Worm (Caenorhabditis elegans) whole organism, L1 larva: ENCODE results near the gene otpl-1.

Experiments
- aha-1 ChIP-seq: fragments of 150-350 bp; optimal IDR thresholded peaks from 2 replicates; lab custom pipeline; 2014; ENCODE audit warnings: missing biosample characterization, missing genetic modification characterization
- blmp-1 ChIP-seq: fragments of 150-350 bp; optimal IDR thresholded peaks from 2 replicates; lab custom pipeline; 2014; ENCODE audit warnings: missing biosample characterization, missing genetic modification characterization
- ceh-82 ChIP-seq, 3 experiments: fragments of 150-350 bp in 1 of 3; sonication (generic microtip) in 2 of 3; optimal IDR thresholded peaks; 2 replicates each; lab custom pipeline; 2014 to 2017; ENCODE audit warnings: missing biosample characterization in 3 of 3, missing genetic modification characterization in 3 of 3
- ceh-88 ChIP-seq: fragments of 200-800 bp; sonication (Bioruptor generic); IDR thresholded peaks from 2 replicates; pipeline ENCODE4 v1.3.6; 2022; ENCODE audit warnings: missing genetic modification characterization, missing compliant biosample characterization
- efl-1 ChIP-seq, 4 experiments: fragments of 150-350 bp; optimal IDR thresholded peaks in 3 of 4; peaks in 1 of 4; 1 replicate in 1 of 4; 2 replicates in 3 of 4; lab custom pipeline; 2014; ENCODE audit warnings: missing biosample characterization in 2 of 4, missing genetic modification characterization in 2 of 4, missing genetic modification reagents in 2 of 4
- efl-3 ChIP-seq: fragments of 200-800 bp; sonication (Bioruptor generic); optimal IDR thresholded peaks from 2 replicates; lab custom pipeline; 2018; ENCODE audit warnings: mild to moderate bottlenecking, missing genetic modification characterization, missing compliant biosample characterization
- egl-13 ChIP-seq: sonication (generic microtip); optimal IDR thresholded peaks from 2 replicates; lab custom pipeline; 2016; ENCODE audit warnings: missing genotype, missing genetic modification reagents, missing genetic modification characterization, missing compliant biosample characterization
- elt-2 ChIP-seq: sonication (generic microtip); optimal IDR thresholded peaks from 2 replicates; lab custom pipeline; 2016; ENCODE audit warnings: missing genetic modification characterization, mild to moderate bottlenecking, inconsistent platforms, missing compliant biosample characterization, missing genetic modification reagents
- elt-3 ChIP-seq, 6 experiments: fragments of 150-350 bp in 1 of 6; sonication (generic microtip); optimal IDR thresholded peaks; 2 replicates each; lab custom pipeline; 2017 to 2018; ENCODE audit warnings: missing biosample characterization in 6 of 6, missing genetic modification characterization in 6 of 6, inconsistent platforms in 1 of 6
- ets-5 ChIP-seq: fragments of 200-800 bp; sonication (Bioruptor generic); IDR thresholded peaks from 2 replicates; pipeline ENCODE4 v1.3.6; 2022; ENCODE audit warnings: missing genetic modification characterization, missing compliant biosample characterization
- fkh-10 ChIP-seq: sonication (generic microtip); optimal IDR thresholded peaks from 2 replicates; lab custom pipeline; 2017; ENCODE audit warnings: missing biosample characterization, missing genetic modification reagents, missing genetic modification characterization
- grh-1 ChIP-seq: fragments of 200-800 bp; sonication (Bioruptor generic); IDR thresholded peaks from 2 replicates; pipeline ENCODE4 v1.3.6; 2022; ENCODE audit warnings: missing genetic modification reagents, missing genetic modification characterization, missing compliant biosample characterization
- hlh-17 ChIP-seq: fragments of 200-800 bp; sonication (Bioruptor generic); optimal IDR thresholded peaks from 2 replicates; lab custom pipeline; 2018; ENCODE audit warnings: missing genetic modification characterization, mild to moderate bottlenecking, missing compliant biosample characterization, moderate library complexity, borderline replicate concordance
- hlh-4 ChIP-seq: sonication (generic microtip); optimal IDR thresholded peaks from 2 replicates; lab custom pipeline; 2016; ENCODE audit warnings: mild to moderate bottlenecking, missing genetic modification characterization, missing compliant biosample characterization
- isw-1 ChIP-seq: fragments of 200-800 bp; sonication (Bioruptor generic); IDR thresholded peaks from 2 replicates; pipeline ENCODE4 v1.3.6; 2022; ENCODE audit warnings: missing genetic modification characterization, missing compliant biosample characterization
- lin-14 ChIP-seq: fragments of 200-800 bp; sonication (Bioruptor generic); optimal IDR thresholded peaks from 2 replicates; lab custom pipeline; 2018; ENCODE audit warnings: mild to moderate bottlenecking, missing genetic modification characterization, moderate library complexity, missing compliant biosample characterization
- lsy-2 ChIP-seq, 2 experiments: fragments of 150-350 bp; optimal IDR thresholded peaks; 2 replicates each; lab custom pipeline; 2014; ENCODE audit warnings: missing biosample characterization in 2 of 2, missing genetic modification characterization in 2 of 2
- mab-9 ChIP-seq: fragments of 200-800 bp; sonication (Bioruptor generic); IDR thresholded peaks from 2 replicates; pipeline ENCODE4 v1.3.6; 2022; ENCODE audit warnings: missing genetic modification reagents, missing genetic modification characterization, missing compliant biosample characterization
- nhr-71 ChIP-seq: sonication (generic microtip); optimal IDR thresholded peaks from 2 replicates; lab custom pipeline; 2016; ENCODE audit warnings: mild to moderate bottlenecking, missing genetic modification characterization, moderate library complexity, missing compliant biosample characterization
- nhr-76 ChIP-seq: sonication (generic microtip); optimal IDR thresholded peaks from 2 replicates; lab custom pipeline; 2017; ENCODE audit warnings: missing biosample characterization, missing genetic modification characterization
- nhr-85 ChIP-seq: sonication (generic microtip); peaks from one replicate; lab custom pipeline; 2016; ENCODE audit warnings: missing genetic modification characterization, inconsistent platforms, missing compliant biosample characterization
- nhr-90 ChIP-seq: sonication (generic microtip); optimal IDR thresholded peaks from 2 replicates; lab custom pipeline; 2016; ENCODE audit warnings: mild to moderate bottlenecking, missing genetic modification characterization, missing compliant biosample characterization; ENCODE audit not compliant: poor library complexity
- pag-3 ChIP-seq: sonication (generic microtip); optimal IDR thresholded peaks from 2 replicates; lab custom pipeline; 2017; ENCODE audit warnings: missing genetic modification characterization, mild to moderate bottlenecking, missing compliant biosample characterization, antibody characterized with exemption, borderline replicate concordance; ENCODE audit not compliant: insufficient read depth
- snpc-4 ChIP-seq: fragments of 150-350 bp; optimal IDR thresholded peaks from 2 replicates; lab custom pipeline; 2014; ENCODE audit warnings: missing biosample characterization, missing genetic modification characterization
- sox-4 ChIP-seq: sonication (generic microtip); optimal IDR thresholded peaks from 2 replicates; lab custom pipeline; 2016; ENCODE audit warnings: missing genetic modification characterization, missing compliant biosample characterization
- sup-37 ChIP-seq: fragments of 200-800 bp; sonication (Bioruptor generic); optimal IDR thresholded peaks from 2 replicates; lab custom pipeline; 2018; ENCODE audit warnings: mild to moderate bottlenecking, missing genetic modification characterization, missing compliant biosample characterization
- swsn-7 ChIP-seq: sonication (generic microtip); optimal IDR thresholded peaks from 2 replicates; lab custom pipeline; 2016; ENCODE audit warnings: missing genetic modification characterization, missing compliant biosample characterization
- vab-15 ChIP-seq: sonication (generic microtip); optimal IDR thresholded peaks from 2 replicates; lab custom pipeline; 2017; ENCODE audit warnings: missing genotype, mild to moderate bottlenecking, missing genetic modification characterization, missing compliant biosample characterization
- xbp-1 ChIP-seq: sonication (generic microtip); optimal IDR thresholded peaks from 2 replicates; lab custom pipeline; 2016; ENCODE audit warnings: missing genetic modification characterization, missing compliant biosample characterization
- ztf-11 ChIP-seq, 2 experiments: sonication (generic microtip); optimal IDR thresholded peaks; 2 replicates each; lab custom pipeline; 2016 to 2017; ENCODE audit warnings: missing genetic modification characterization in 2 of 2, missing biosample characterization in 1 of 2, missing compliant biosample characterization in 1 of 2
- ztf-4 ChIP-seq: fragments of 150-350 bp; optimal IDR thresholded peaks from 2 replicates; lab custom pipeline; 2014; ENCODE audit warnings: missing biosample characterization, missing genetic modification characterization

Gene otpl-1

ce11 chrIV:3599126-3599525 lies 30.3 kb downstream of the otpl-1 start, which contains the start of gene Y37E11B.6 (continued):
- TF ChIP-seq pag-3 (no peak), sup-37 (GFP tag; lab: Kevin White, UChicago) (no peak), nhr-76 (no peak), sox-4 (tag; lab: Kevin White, UChicago) (no peak), efl-1 (optimal IDR thresholded peaks at IDR 0.05; lab: Kevin White, UChicago) (peak; percentile 24 to 50), efl-1 (GFP tag; optimal IDR thresholded peaks at IDR 0.05 in 1 of 2; lab: Kevin White, UChicago) (peak; percentile 51 to 82), vab-15 (tag; lab: Kevin White, UChicago) (no peak), ceh-82 (tag; optimal IDR thresholded peaks at IDR 0.05; lab: Kevin White, UChicago) (no peak)

- TF ChIP-seq elt-2 (tag; lab: Kevin White, UChicago) (no peak), lin-14 (GFP tag; lab: Kevin White, UChicago) (no peak), aha-1 (no peak), ceh-82 (tag; optimal IDR thresholded peaks at IDR 0.05; lab: Kevin White, UChicago) (no peak), elt-3 (tag; optimal IDR thresholded peaks at IDR 0.05; lab: Kevin White, UChicago) (peak in 1 of 6 experiments; percentile 23), mab-9 (no peak), efl-1 (optimal IDR thresholded peaks at IDR 0.05; lab: Kevin White, UChicago) (no peak), efl-1 (GFP tag; optimal IDR thresholded peaks at IDR 0.05 in 1 of 2; lab: Kevin White, UChicago) (peak in 1 of 2 experiments; percentile 74), ztf-11 (tag; optimal IDR thresholded peaks at IDR 0.05; lab: Kevin White, UChicago) (no peak), nhr-85 (tag; lab: Kevin White, UChicago) (peak; percentile 33), blmp-1 (tag; lab: Kevin White, UChicago) (peak; percentile 85)
Observed at ce11 chrIV:3599958-3600357, 31.2 kb downstream of the otpl-1 start, which contains the start of gene Y37E11B.7. TSS of gene Y37E11B.7 (minus strand) at chrIV:3600164.

ce11 chrIV:3601846-3602245 lies 33.1 kb downstream of the otpl-1 start:
- TF ChIP-seq mab-9 = no peak

- TF ChIP-seq ceh-88 (GFP tag; lab: Robert Waterston, UW) (no peak), hlh-4 (tag; lab: Kevin White, UChicago) (no peak), grh-1 (no peak), nhr-85 (tag; lab: Kevin White, UChicago) (no peak), nhr-90 (tag; lab: Kevin White, UChicago) (no peak), swsn-7 (tag; lab: Kevin White, UChicago) (no peak), efl-1 (optimal IDR thresholded peaks at IDR 0.05; lab: Kevin White, UChicago) (no peak), efl-1 (GFP tag; optimal IDR thresholded peaks at IDR 0.05 in 1 of 2; lab: Kevin White, UChicago) (peak in 1 of 2 experiments; percentile 69), fkh-10 (GFP tag; lab: Kevin White, UChicago) (no peak)
Observed at ce11 chrIV:3604104-3604503, 35.3 kb downstream of the otpl-1 start.

ce11 chrIV:3606285-3606834 lies 37.6 kb downstream of the otpl-1 start, which contains the start of the genes Y37E11B.10 and kgb-2:
TSS of gene Y37E11B.10 (minus strand) at chrIV:3606466.
TSS of gene kgb-2 (plus strand) at chrIV:3606784.
- TF ChIP-seq mab-9 (no peak), ets-5 (GFP tag; lab: Robert Waterston, UW) (no peak), egl-13 (tag; lab: Kevin White, UChicago) (no peak), snpc-4 (tag; lab: Kevin White, UChicago) (no peak), efl-3 (GFP tag; lab: Kevin White, UChicago) (no peak), ztf-4 (tag; lab: Kevin White, UChicago) (no peak), isw-1 (no peak), hlh-17 (GFP tag; lab: Kevin White, UChicago) (no peak), pag-3 (no peak), nhr-76 (no peak), lsy-2 (tag; optimal IDR thresholded peaks at IDR 0.05; lab: Kevin White, UChicago) (no peak), nhr-71 (tag; lab: Kevin White, UChicago) (no peak), elt-2 (tag; lab: Kevin White, UChicago) (no peak), xbp-1 (tag; lab: Kevin White, UChicago) (no peak)
